Fruit fly (Drosophila melanogaster) whole organism, wandering third instar larva: Measurements from ENCODE around the gene Nph.
A peak's percentile ranks its signal among the peaks of the same experiment; 100 is the strongest.

ENCODE experiments used
- Abd-B ChIP-seq: fragments of >200 bp; optimal IDR thresholded peaks from 2 replicates; lab custom pipeline; 2017; ENCODE audit warnings: missing biosample characterization, missing genetic modification characterization
- CG32264 ChIP-seq: fragments of 200-800 bp; sonication (Bioruptor generic); optimal IDR thresholded peaks from 2 replicates; lab custom pipeline; 2016; ENCODE audit warnings: missing biosample characterization, missing genetic modification characterization
- CG9705 ChIP-seq: fragments of 200-800 bp; sonication (Bioruptor generic); optimal IDR thresholded peaks from 2 replicates; lab custom pipeline; 2018; ENCODE audit warnings: missing biosample characterization, mild to moderate bottlenecking, missing genetic modification characterization
- CrebA ChIP-seq: fragments of 200-800 bp; sonication (Bioruptor generic); optimal IDR thresholded peaks from 2 replicates; lab custom pipeline; 2016; ENCODE audit warnings: missing biosample characterization, mild to moderate bottlenecking, missing genetic modification characterization, borderline replicate concordance
- Dfd ChIP-seq: fragments of >200 bp; optimal IDR thresholded peaks from 2 replicates; lab custom pipeline; 2017; ENCODE audit warnings: missing biosample characterization, missing genetic modification characterization
- Dif ChIP-seq: fragments of 200-275, 200-300 bp; sonication (Bioruptor generic); optimal IDR thresholded peaks from 2 replicates; lab custom pipeline; 2018; ENCODE audit warnings: missing biosample characterization, missing genetic modification characterization; ENCODE audit not compliant: partially characterized antibody
- GATAd ChIP-seq: sonication (Bioruptor generic); optimal IDR thresholded peaks from 2 replicates; lab custom pipeline; 2016; ENCODE audit warnings: missing biosample characterization, missing genetic modification characterization
- HLH106 ChIP-seq: fragments of 200-800 bp; optimal IDR thresholded peaks from 3 replicates; lab custom pipeline; 2019; ENCODE audit warnings: missing biosample characterization, mild to moderate bottlenecking, missing genetic modification characterization, moderate library complexity
- Hnf4 ChIP-seq: fragments of 200-800 bp; sonication (Bioruptor generic); optimal IDR thresholded peaks from 2 replicates; lab custom pipeline; 2016; ENCODE audit warnings: missing biosample characterization, mild to moderate bottlenecking, missing genetic modification characterization
- Hr78 ChIP-seq: fragments of >200 bp; optimal IDR thresholded peaks from 2 replicates; lab custom pipeline; 2017; ENCODE audit warnings: missing biosample characterization, missing genetic modification characterization
- Hr83 ChIP-seq: fragments of 200-300 bp; sonication (Bioruptor generic); optimal IDR thresholded peaks from 2 replicates; lab custom pipeline; 2016; ENCODE audit warnings: missing biosample characterization, mild to moderate bottlenecking, missing genetic modification characterization, moderate library complexity; ENCODE audit not compliant: poor library complexity, severe bottlenecking
- Jra ChIP-seq: sonication (Bioruptor generic); optimal IDR thresholded peaks from 2 replicates; lab custom pipeline; 2016; ENCODE audit warnings: missing biosample characterization, missing genetic modification characterization
- Mio ChIP-seq: sonication (Bioruptor generic); optimal IDR thresholded peaks from 2 replicates; lab custom pipeline; 2016; ENCODE audit warnings: missing biosample characterization, missing genetic modification characterization
- Myc ChIP-seq: fragments of >200 bp; optimal IDR thresholded peaks from 2 replicates; lab custom pipeline; 2017
- N ChIP-seq: fragments of >200 bp; optimal IDR thresholded peaks from 2 replicates; lab custom pipeline; 2018; ENCODE audit warnings: missing biosample characterization, missing external identifiers, missing genetic modification characterization
- OdsH ChIP-seq: fragments of 200-800 bp; sonication (Bioruptor generic); optimal IDR thresholded peaks from 2 replicates; lab custom pipeline; 2016; ENCODE audit warnings: missing biosample characterization, mild to moderate bottlenecking, missing genetic modification characterization
- Rel ChIP-seq, 2 experiments: fragments of 200-800 bp; sonication (Bioruptor generic) in 1 of 2; optimal IDR thresholded peaks; 2 replicates in 1 of 2; 3 replicates in 1 of 2; lab custom pipeline; 2016 to 2019; ENCODE audit warnings: mild to moderate bottlenecking in 2 of 2, missing biosample characterization in 2 of 2, missing genetic modification characterization in 2 of 2, moderate library complexity in 1 of 2
- Sp1 ChIP-seq: fragments of 200-800 bp; sonication (Bioruptor generic); optimal IDR thresholded peaks from 3 replicates; lab custom pipeline; 2019; ENCODE audit warnings: missing biosample characterization, mild to moderate bottlenecking, missing genetic modification characterization, moderate library complexity
- Vsx2 ChIP-seq: fragments of 200-300, 225-300 bp; sonication (Bioruptor generic); optimal IDR thresholded peaks from 2 replicates; lab custom pipeline; 2018; ENCODE audit warnings: missing biosample characterization, missing genetic modification characterization; ENCODE audit not compliant: partially characterized antibody
- br ChIP-seq: fragments of 200-800 bp; sonication (Bioruptor generic); optimal IDR thresholded peaks from 2 replicates; lab custom pipeline; 2016; ENCODE audit warnings: missing biosample characterization, missing genetic modification characterization
- brk ChIP-seq: fragments of 200-800 bp; sonication (Bioruptor generic); optimal IDR thresholded peaks from 2 replicates; lab custom pipeline; 2016; ENCODE audit warnings: missing biosample characterization, mild to moderate bottlenecking, missing genetic modification characterization
- dl ChIP-seq, 2 experiments: fragments of 175-275, 200-275 bp in 1 of 2; fragments of 200-275 bp in 1 of 2; sonication (Bioruptor generic); optimal IDR thresholded peaks; lab custom pipeline; 2018; ENCODE audit warnings: mild to moderate bottlenecking in 2 of 2, missing biosample characterization in 2 of 2, missing genetic modification characterization in 2 of 2, moderate library complexity in 2 of 2; ENCODE audit not compliant: partially characterized antibody in 2 of 2, insufficient read depth in 1 of 2
- dmrt93B ChIP-seq: fragments of 200-800 bp; sonication (Bioruptor generic); optimal IDR thresholded peaks from 2 replicates; lab custom pipeline; 2018; ENCODE audit warnings: missing biosample characterization, mild to moderate bottlenecking, missing genetic modification characterization
- dsf ChIP-seq: sonication (Bioruptor generic); optimal IDR thresholded peaks from 2 replicates; lab custom pipeline; 2016; ENCODE audit warnings: missing biosample characterization, missing genetic modification characterization, borderline replicate concordance
- ey ChIP-seq: fragments of 200-800 bp; sonication (Bioruptor generic); optimal IDR thresholded peaks from 2 replicates; lab custom pipeline; 2016; ENCODE audit warnings: missing biosample characterization, missing genetic modification characterization
- foxo ChIP-seq, 2 experiments: fragments of 200-800 bp; sonication (Bioruptor generic); optimal IDR thresholded peaks; 2 replicates in 1 of 2; 3 replicates in 1 of 2; lab custom pipeline; 2016 to 2017; ENCODE audit warnings: missing biosample characterization in 2 of 2, missing genetic modification characterization in 2 of 2
- fru ChIP-seq: fragments of 200-800 bp; sonication (Bioruptor generic); optimal IDR thresholded peaks from 3 replicates; lab custom pipeline; 2016; ENCODE audit warnings: missing biosample characterization, mild to moderate bottlenecking, missing genetic modification characterization
- h ChIP-seq: fragments of 200-800 bp; sonication (Bioruptor generic); optimal IDR thresholded peaks from 3 replicates; lab custom pipeline; 2016; ENCODE audit warnings: missing biosample characterization, mild to moderate bottlenecking, missing genetic modification characterization
- jim ChIP-seq: fragments of 175-275, 200-325 bp; sonication (Bioruptor generic); optimal IDR thresholded peaks from 2 replicates; lab custom pipeline; 2016; ENCODE audit warnings: missing biosample characterization, mild to moderate bottlenecking, missing genetic modification characterization
- lola ChIP-seq: fragments of >200 bp; optimal IDR thresholded peaks from 2 replicates; lab custom pipeline; 2017; ENCODE audit warnings: missing biosample characterization, missing genetic modification characterization
- pan ChIP-seq: fragments of >200 bp; optimal IDR thresholded peaks from 2 replicates; lab custom pipeline; 2017
- psq ChIP-seq: fragments of 200-800 bp; sonication (Bioruptor generic); optimal IDR thresholded peaks from 3 replicates; lab custom pipeline; 2017; ENCODE audit warnings: missing biosample characterization, mild to moderate bottlenecking, missing genetic modification characterization, moderate library complexity
- rgr ChIP-seq: fragments of 200-800 bp; sonication (Bioruptor generic); optimal IDR thresholded peaks from 3 replicates; lab custom pipeline; 2016; ENCODE audit warnings: missing biosample characterization, mild to moderate bottlenecking, missing genetic modification characterization
- sage ChIP-seq: fragments of 200-800 bp; sonication (Bioruptor generic); optimal IDR thresholded peaks from 2 replicates; lab custom pipeline; 2016; ENCODE audit warnings: missing biosample characterization, mild to moderate bottlenecking, missing genetic modification characterization
- sv ChIP-seq: fragments of 200-800 bp; sonication (Bioruptor generic); optimal IDR thresholded peaks from 3 replicates; lab custom pipeline; 2016; ENCODE audit warnings: missing biosample characterization, missing genetic modification characterization
- tai ChIP-seq: sonication (Bioruptor generic); optimal IDR thresholded peaks from 2 replicates; lab custom pipeline; 2016; ENCODE audit warnings: missing biosample characterization, missing genetic modification characterization
- usp ChIP-seq: fragments of >200 bp; optimal IDR thresholded peaks from 2 replicates; lab custom pipeline; 2017; ENCODE audit warnings: missing biosample characterization, missing genetic modification characterization
- woc ChIP-seq: sonication (Bioruptor generic); optimal IDR thresholded peaks from 2 replicates; lab custom pipeline; 2016; ENCODE audit warnings: missing biosample characterization, mild to moderate bottlenecking, missing genetic modification characterization

The Nph gene

DNA sequence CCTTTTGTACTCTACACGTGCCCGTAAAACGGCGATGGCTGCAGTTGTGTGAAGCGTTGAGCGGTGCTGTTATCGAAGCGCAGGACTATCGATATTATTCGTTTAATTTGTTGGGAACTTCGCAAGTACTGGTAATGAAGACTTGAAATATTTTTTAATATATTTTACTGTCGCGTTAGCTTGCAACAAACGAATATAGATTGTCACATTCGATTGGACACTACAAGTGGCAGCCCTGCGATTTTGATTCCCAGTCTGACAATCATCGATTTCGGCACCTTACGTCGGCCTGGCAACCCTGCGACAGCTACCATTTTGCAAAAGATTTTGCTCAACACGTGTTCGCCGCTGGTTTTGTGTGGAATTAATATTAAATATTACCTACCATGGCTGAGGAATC lies at the start of gene Nph, which contains the start of gene Nlp:
TSS of gene Nph (minus strand) at position 214 of the 400 bp plus-strand sequence.
TSS of gene Nlp (plus strand) at position 138 of the 400 bp plus-strand sequence.
- peak; percentile 29 for TF ChIP-seq HLH106 (tag; lab: Kevin White, UChicago)
- TF ChIP-seq brk: no peak
- TF ChIP-seq usp (GFP tag; lab: Kevin White, UChicago): no peak
- TF ChIP-seq Myc (lab: Kevin White, UChicago): peak; percentile 76
- TF ChIP-seq Hr83 (GFP tag; lab: Kevin White, UChicago): no peak
- peak; percentile 25 for TF ChIP-seq psq (GFP tag; lab: Kevin White, UChicago)
- TF ChIP-seq h (GFP tag; lab: Kevin White, UChicago): peak; percentile 54
- peak; percentile 0 for TF ChIP-seq OdsH (GFP tag; lab: Kevin White, UChicago)
- no peak for TF ChIP-seq CrebA (GFP tag; lab: Kevin White, UChicago)
- TF ChIP-seq rgr (GFP tag; lab: Kevin White, UChicago): peak; percentile 50
- no peak for TF ChIP-seq pan
- no peak for TF ChIP-seq Rel (GFP tag; optimal IDR thresholded peaks at IDR 0.05; lab: Kevin White, UChicago)
- peak; percentile 36 for TF ChIP-seq Rel (tag; optimal IDR thresholded peaks at IDR 0.05; lab: Kevin White, UChicago)
- no peak for TF ChIP-seq sv (GFP tag; lab: Kevin White, UChicago)
- TF ChIP-seq jim (GFP tag; lab: Kevin White, UChicago): no peak
- no peak for TF ChIP-seq dl (GFP tag; optimal IDR thresholded peaks at IDR 0.05; lab: Kevin White, UChicago; ENCODE audit: insufficient read depth in 1 of 2, partially characterized antibody in 2 of 2)
- no peak for TF ChIP-seq tai (GFP tag; lab: Kevin White, UChicago)
- TF ChIP-seq br (GFP tag; lab: Kevin White, UChicago): peak; percentile 39
- no peak for TF ChIP-seq lola (GFP tag; lab: Kevin White, UChicago)
- TF ChIP-seq sage (GFP tag; lab: Kevin White, UChicago): no peak
- TF ChIP-seq fru (GFP tag; lab: Kevin White, UChicago): no peak
- TF ChIP-seq Hnf4 (GFP tag; lab: Kevin White, UChicago): no peak
- TF ChIP-seq Abd-B (GFP tag; lab: Kevin White, UChicago): no peak
- TF ChIP-seq Hr78 (GFP tag; lab: Kevin White, UChicago): no peak
- TF ChIP-seq Jra (GFP tag; lab: Kevin White, UChicago): no peak
- no peak for TF ChIP-seq Vsx2 (GFP tag; lab: Kevin White, UChicago)
- TF ChIP-seq Dfd (GFP tag; lab: Kevin White, UChicago): no peak
- no peak for TF ChIP-seq Dif (GFP tag; lab: Kevin White, UChicago)
- TF ChIP-seq GATAd (GFP tag; lab: Kevin White, UChicago): no peak
- TF ChIP-seq dsf (GFP tag; lab: Kevin White, UChicago): no peak
- no peak for TF ChIP-seq CG9705 (GFP tag; lab: Kevin White, UChicago)
- TF ChIP-seq ey (GFP tag; lab: Kevin White, UChicago): no peak
- no peak for TF ChIP-seq Mio (GFP tag; lab: Kevin White, UChicago)
- TF ChIP-seq CG32264 (GFP tag; lab: Kevin White, UChicago): no peak
- peak; percentile 37 for TF ChIP-seq Sp1 (GFP tag; lab: Kevin White, UChicago)
- no peak for TF ChIP-seq woc
- no peak for TF ChIP-seq N
- TF ChIP-seq dmrt93B (GFP tag; lab: Kevin White, UChicago): no peak
- TF ChIP-seq foxo (GFP tag; optimal IDR thresholded peaks at IDR 0.05; lab: Kevin White, UChicago): peak in 1 of 2 experiments; percentile 18

DNA sequence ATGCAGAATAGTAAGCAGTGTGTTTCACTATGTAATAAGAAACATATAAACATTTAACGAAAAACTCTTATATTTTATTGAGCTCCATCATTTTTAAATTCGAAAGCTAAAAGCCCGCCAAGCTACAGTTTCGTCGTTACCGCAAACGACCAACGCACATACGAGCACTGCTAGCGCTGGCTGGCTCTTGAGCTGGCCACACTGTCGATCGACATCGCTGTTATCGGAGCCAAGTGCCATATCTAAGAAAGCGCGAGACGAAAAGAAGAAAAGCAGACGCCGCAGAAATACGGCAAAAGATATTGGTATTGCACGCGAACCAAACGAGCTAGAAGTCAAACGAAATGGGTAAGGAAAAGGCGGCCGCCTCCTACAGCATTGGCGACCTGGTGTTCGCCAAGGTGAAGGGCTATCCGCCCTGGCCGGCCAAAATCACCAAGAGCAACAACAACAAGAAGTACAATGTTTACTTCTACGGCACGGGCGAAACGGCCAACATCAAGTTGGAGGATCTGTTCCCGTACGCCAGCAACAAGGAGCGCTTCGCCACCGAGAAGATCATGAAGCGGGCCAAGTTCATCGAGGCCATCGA lies 47.9 kb upstream of the Nph start, which contains the start of gene Jasper:
TSS of gene Jasper (plus strand) at position 60 of the 592 bp plus-strand sequence.
- no peak for TF ChIP-seq lola (GFP tag; lab: Kevin White, UChicago)
- TF ChIP-seq dsf (GFP tag; lab: Kevin White, UChicago): no peak
- TF ChIP-seq rgr (GFP tag; lab: Kevin White, UChicago): no peak
- TF ChIP-seq brk: no peak
- TF ChIP-seq Mio (GFP tag; lab: Kevin White, UChicago): no peak
- no peak for TF ChIP-seq GATAd (GFP tag; lab: Kevin White, UChicago)
- peak; percentile 29 for TF ChIP-seq Sp1 (GFP tag; lab: Kevin White, UChicago)
- TF ChIP-seq sage (GFP tag; lab: Kevin White, UChicago): no peak
- no peak for TF ChIP-seq Hnf4 (GFP tag; lab: Kevin White, UChicago)
- no peak for TF ChIP-seq OdsH (GFP tag; lab: Kevin White, UChicago)
- no peak for TF ChIP-seq sv (GFP tag; lab: Kevin White, UChicago)
- no peak for TF ChIP-seq dl (GFP tag; optimal IDR thresholded peaks at IDR 0.05; lab: Kevin White, UChicago; ENCODE audit: insufficient read depth in 1 of 2, partially characterized antibody in 2 of 2)
- no peak for TF ChIP-seq pan
- TF ChIP-seq Abd-B (GFP tag; lab: Kevin White, UChicago): no peak
- TF ChIP-seq tai (GFP tag; lab: Kevin White, UChicago): no peak
- no peak for TF ChIP-seq dmrt93B (GFP tag; lab: Kevin White, UChicago)
- no peak for TF ChIP-seq woc
- no peak for TF ChIP-seq psq (GFP tag; lab: Kevin White, UChicago)
- TF ChIP-seq h (GFP tag; lab: Kevin White, UChicago): no peak
- no peak for TF ChIP-seq Rel (GFP tag; optimal IDR thresholded peaks at IDR 0.05; lab: Kevin White, UChicago)
- peak; percentile 26 for TF ChIP-seq Rel (tag; optimal IDR thresholded peaks at IDR 0.05; lab: Kevin White, UChicago)
- no peak for TF ChIP-seq Hr78 (GFP tag; lab: Kevin White, UChicago)
- TF ChIP-seq CG9705 (GFP tag; lab: Kevin White, UChicago): no peak
- no peak for TF ChIP-seq Dfd (GFP tag; lab: Kevin White, UChicago)
- no peak for TF ChIP-seq jim (GFP tag; lab: Kevin White, UChicago)
- peak; percentile 11 for TF ChIP-seq Dif (GFP tag; lab: Kevin White, UChicago)
- TF ChIP-seq foxo (GFP tag; optimal IDR thresholded peaks at IDR 0.05; lab: Kevin White, UChicago): no peak
- no peak for TF ChIP-seq usp (GFP tag; lab: Kevin White, UChicago)
- no peak for TF ChIP-seq Vsx2 (GFP tag; lab: Kevin White, UChicago)
- TF ChIP-seq CG32264 (GFP tag; lab: Kevin White, UChicago): no peak
- no peak for TF ChIP-seq N
- TF ChIP-seq Myc (lab: Kevin White, UChicago): peak; percentile 28
- TF ChIP-seq CrebA (GFP tag; lab: Kevin White, UChicago): no peak
- TF ChIP-seq fru (GFP tag; lab: Kevin White, UChicago): no peak
- no peak for TF ChIP-seq br (GFP tag; lab: Kevin White, UChicago)
- no peak for TF ChIP-seq Jra (GFP tag; lab: Kevin White, UChicago)
- no peak for TF ChIP-seq Hr83 (GFP tag; lab: Kevin White, UChicago)
- TF ChIP-seq HLH106 (tag; lab: Kevin White, UChicago): peak; percentile 11
- no peak for TF ChIP-seq ey (GFP tag; lab: Kevin White, UChicago)
